Worm (Caenorhabditis elegans) whole organism, L3 larva: Measurements from ENCODE around the gene thn-1.

Experiments used
- R02D3.7 ChIP-seq: fragments of 150-350 bp; optimal IDR thresholded peaks from 2 replicates; lab custom pipeline; 2014; ENCODE audit warnings: missing biosample characterization, missing genetic modification characterization
- ZK546.5 ChIP-seq: sonication (generic microtip); optimal IDR thresholded peaks from 2 replicates; lab custom pipeline; 2017; ENCODE audit warnings: missing biosample characterization, missing genetic modification characterization
- aly-2 ChIP-seq: fragments of 150-350 bp; optimal IDR thresholded peaks from 2 replicates; lab custom pipeline; 2014; ENCODE audit warnings: missing biosample characterization, missing genetic modification characterization
- ceh-28 ChIP-seq: fragments of 150-350 bp; optimal IDR thresholded peaks from 2 replicates; lab custom pipeline; 2014; ENCODE audit warnings: missing biosample characterization, missing genetic modification reagents, missing genetic modification characterization
- ceh-82 ChIP-seq: fragments of 150-350 bp; optimal IDR thresholded peaks from 2 replicates; lab custom pipeline; 2014; ENCODE audit warnings: missing biosample characterization, missing genetic modification characterization
- ceh-9 ChIP-seq: sonication (generic microtip); optimal IDR thresholded peaks from 2 replicates; lab custom pipeline; 2018; ENCODE audit warnings: missing biosample characterization, missing genetic modification characterization
- daf-12 ChIP-seq: fragments of 150-350 bp; optimal IDR thresholded peaks from 2 replicates; lab custom pipeline; 2014; ENCODE audit warnings: missing biosample characterization, missing genetic modification reagents, missing genetic modification characterization
- elt-2 ChIP-seq: sonication (generic microtip); optimal IDR thresholded peaks from 2 replicates; lab custom pipeline; 2016; ENCODE audit warnings: missing genetic modification reagents, mild to moderate bottlenecking, missing genetic modification characterization, missing compliant biosample characterization
- eor-1 ChIP-seq, 2 experiments: fragments of 150-350 bp; optimal IDR thresholded peaks; 2 replicates each; lab custom pipeline; 2014 to 2018; ENCODE audit warnings: missing biosample characterization in 2 of 2, missing genetic modification characterization in 2 of 2
- fkh-10 ChIP-seq: sonication (generic microtip); optimal IDR thresholded peaks from 2 replicates; lab custom pipeline; 2017; ENCODE audit warnings: missing biosample characterization, missing genetic modification reagents, missing genetic modification characterization
- hmg-11 ChIP-seq: sonication (generic microtip); optimal IDR thresholded peaks from 2 replicates; lab custom pipeline; 2016; ENCODE audit warnings: missing genetic modification characterization, missing compliant biosample characterization
- lin-15B ChIP-seq: fragments of 150-350 bp; optimal IDR thresholded peaks from 2 replicates; lab custom pipeline; 2014; ENCODE audit warnings: missing biosample characterization, missing genetic modification characterization
- lsy-12 ChIP-seq: sonication (generic microtip); optimal IDR thresholded peaks from 2 replicates; lab custom pipeline; 2016; ENCODE audit warnings: mild to moderate bottlenecking, missing genetic modification characterization, missing compliant biosample characterization
- mdl-1 ChIP-seq: fragments of 150-350 bp; optimal IDR thresholded peaks from 2 replicates; lab custom pipeline; 2014; ENCODE audit warnings: missing biosample characterization, missing genetic modification characterization
- mml-1 ChIP-seq: fragments of 150-350 bp; sonication (generic microtip); optimal IDR thresholded peaks from 3 replicates; lab custom pipeline; 2014; ENCODE audit warnings: missing biosample characterization, missing genetic modification characterization
- nfya-1 ChIP-seq: sonication (generic microtip); optimal IDR thresholded peaks from 2 replicates; lab custom pipeline; 2017; ENCODE audit warnings: missing genetic modification characterization, mild to moderate bottlenecking, missing compliant biosample characterization, antibody characterized with exemption, moderate library complexity; ENCODE audit not compliant: insufficient read depth
- nhr-11 ChIP-seq: fragments of 150-350 bp; optimal IDR thresholded peaks from 2 replicates; lab custom pipeline; 2014; ENCODE audit warnings: missing biosample characterization, missing genetic modification characterization
- nhr-23 ChIP-seq: fragments of 150-350 bp; optimal IDR thresholded peaks from 2 replicates; lab custom pipeline; 2014; ENCODE audit warnings: missing biosample characterization, missing genetic modification reagents, missing genetic modification characterization
- nhr-237 ChIP-seq: fragments of 150-350 bp; optimal IDR thresholded peaks from 2 replicates; lab custom pipeline; 2014; ENCODE audit warnings: missing biosample characterization, missing genetic modification characterization
- nhr-28 ChIP-seq: fragments of 150-350 bp; optimal IDR thresholded peaks from 2 replicates; lab custom pipeline; 2014; ENCODE audit warnings: missing biosample characterization, missing genetic modification characterization
- nhr-43 ChIP-seq: sonication (generic microtip); optimal IDR thresholded peaks from 2 replicates; lab custom pipeline; 2016; ENCODE audit warnings: mild to moderate bottlenecking, missing genetic modification characterization, missing compliant biosample characterization; ENCODE audit not compliant: poor library complexity, severe bottlenecking
- nhr-67 ChIP-seq: fragments of 150-350 bp; optimal IDR thresholded peaks from 2 replicates; lab custom pipeline; 2014; ENCODE audit warnings: missing biosample characterization, missing genetic modification characterization
- nhr-77 ChIP-seq: fragments of 150-350 bp; optimal IDR thresholded peaks from 2 replicates; lab custom pipeline; 2014; ENCODE audit warnings: missing biosample characterization, missing genetic modification characterization
- pha-4 ChIP-seq: fragments of 150-350 bp; optimal IDR thresholded peaks from 2 replicates; lab custom pipeline; 2014; ENCODE audit warnings: missing biosample characterization, missing genetic modification reagents, missing genetic modification characterization
- pqm-1 ChIP-seq: fragments of 150-350 bp; optimal IDR thresholded peaks from 2 replicates; lab custom pipeline; 2017; ENCODE audit warnings: missing biosample characterization, missing genetic modification characterization, inconsistent platforms
- skn-1 ChIP-seq: fragments of 150-350 bp; optimal IDR thresholded peaks from 2 replicates; lab custom pipeline; 2014; ENCODE audit warnings: missing biosample characterization, missing genetic modification characterization
- tbx-2 ChIP-seq: sonication (generic microtip); optimal IDR thresholded peaks from 2 replicates; lab custom pipeline; 2016; ENCODE audit warnings: mild to moderate bottlenecking, missing genetic modification characterization, missing compliant biosample characterization
- unc-39 ChIP-seq: sonication (generic microtip); optimal IDR thresholded peaks from 4 replicates; lab custom pipeline; 2017; ENCODE audit warnings: missing biosample characterization, missing genetic modification characterization
- unc-62 ChIP-seq: fragments of 150-350 bp; sonication (generic microtip); optimal IDR thresholded peaks from 4 replicates; lab custom pipeline; 2014; ENCODE audit warnings: missing biosample characterization, missing genetic modification reagents, missing genetic modification characterization
- ztf-4 ChIP-seq: fragments of 150-350 bp; optimal IDR thresholded peaks from 2 replicates; lab custom pipeline; 2014; ENCODE audit warnings: missing biosample characterization, missing genetic modification characterization

Gene thn-1

ce11 chrIV:12404137-12404536, 24.3 kb downstream of the thn-1 start, which contains the start of gene gex-3 (continued):
- no peak for TF ChIP-seq pha-4
- TF ChIP-seq hmg-11 (tag; lab: Kevin White, UChicago), result peak; percentile 57
- TF ChIP-seq daf-12 (tag; lab: Kevin White, UChicago), result no peak
- no peak for TF ChIP-seq mml-1 (tag; lab: Kevin White, UChicago)
- TF ChIP-seq nhr-77, result no peak
- TF ChIP-seq ztf-4 (tag; lab: Kevin White, UChicago), result no peak
- no peak for TF ChIP-seq nhr-28 (tag; lab: Kevin White, UChicago)
- TF ChIP-seq lsy-12 (tag; lab: Kevin White, UChicago), result no peak
- TF ChIP-seq nhr-67 (tag; lab: Kevin White, UChicago), result no peak
- peak; percentile 6 for TF ChIP-seq ceh-82 (tag; lab: Kevin White, UChicago)
- no peak for TF ChIP-seq ZK546.5
- no peak for TF ChIP-seq nhr-237 (tag; lab: Kevin White, UChicago)

DNA sequence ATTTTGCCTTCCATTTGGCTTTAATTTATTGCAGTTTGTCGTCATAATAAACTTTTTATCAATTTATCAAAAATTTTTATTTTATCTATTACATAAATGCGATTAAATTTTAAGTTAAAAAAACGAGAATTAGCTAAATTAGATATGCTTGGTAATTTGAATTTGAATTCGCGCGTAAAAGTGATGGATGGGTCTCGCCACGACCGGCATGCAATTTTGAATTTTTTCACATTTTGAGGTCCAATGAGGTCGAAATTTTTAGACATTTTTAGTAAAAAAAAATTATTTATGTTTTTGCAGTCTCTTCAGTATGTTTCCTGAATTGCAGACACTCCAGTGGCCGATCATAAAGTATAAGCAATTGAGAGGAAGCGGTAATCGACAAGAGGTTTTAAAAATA, 28.7 kb downstream of the thn-1 start, which contains the start of gene dsb-1:
dsb-1 (plus strand) TSS at position 301 of the 400 bp plus-strand sequence.
- TF ChIP-seq nhr-77 (no peak), skn-1 (no peak)

DNA sequence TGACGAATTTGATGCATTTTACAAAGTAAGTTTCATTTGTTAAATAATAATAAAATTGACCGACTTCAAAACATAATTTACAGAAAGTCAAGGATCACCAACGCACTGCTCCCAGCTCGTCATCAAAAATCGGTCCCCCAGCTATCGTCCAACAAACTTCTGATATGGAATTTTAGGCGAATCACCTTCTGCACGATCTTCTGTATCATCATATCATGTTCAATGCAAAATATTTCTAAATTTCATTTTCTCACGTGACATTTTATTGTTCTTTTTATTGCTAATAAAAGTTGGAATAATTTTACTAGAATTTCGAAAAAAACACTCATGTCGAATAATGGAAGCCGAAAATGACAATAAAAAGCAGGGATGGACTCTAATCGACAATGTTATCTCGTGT, 30.3 kb downstream of the thn-1 start, which contains the start of gene acl-13:
acl-13 (plus strand) TSS at position 301 of the 400 bp plus-strand sequence.
- TF ChIP-seq nhr-67 (tag; lab: Kevin White, UChicago) (no peak), R02D3.7 (tag; lab: Kevin White, UChicago) (no peak), lin-15B (no peak), tbx-2 (tag; lab: Kevin White, UChicago) (no peak), nhr-23 (no peak), skn-1 (no peak), aly-2 (no peak), unc-62 (GFP tag; lab: Kevin White, UChicago) (no peak), elt-2 (tag; lab: Kevin White, UChicago) (no peak), eor-1 (tag; optimal IDR thresholded peaks at IDR 0.05; lab: Kevin White, UChicago) (no peak), mml-1 (tag; lab: Kevin White, UChicago) (no peak)

- TF ChIP-seq fkh-10 (GFP tag; lab: Kevin White, UChicago), result peak; percentile 71
- TF ChIP-seq nhr-28 (tag; lab: Kevin White, UChicago), result no peak
- TF ChIP-seq mdl-1 (tag; lab: Kevin White, UChicago), result no peak
- TF ChIP-seq nhr-11, result no peak
- TF ChIP-seq ceh-82 (tag; lab: Kevin White, UChicago), result no peak
- no peak for TF ChIP-seq nhr-77
- no peak for TF ChIP-seq hmg-11 (tag; lab: Kevin White, UChicago)
- TF ChIP-seq ceh-28 (tag; lab: Kevin White, UChicago), result no peak
Measured at ce11 chrIV:12414601-12415000, 34.7 kb downstream of the thn-1 start.

DNA sequence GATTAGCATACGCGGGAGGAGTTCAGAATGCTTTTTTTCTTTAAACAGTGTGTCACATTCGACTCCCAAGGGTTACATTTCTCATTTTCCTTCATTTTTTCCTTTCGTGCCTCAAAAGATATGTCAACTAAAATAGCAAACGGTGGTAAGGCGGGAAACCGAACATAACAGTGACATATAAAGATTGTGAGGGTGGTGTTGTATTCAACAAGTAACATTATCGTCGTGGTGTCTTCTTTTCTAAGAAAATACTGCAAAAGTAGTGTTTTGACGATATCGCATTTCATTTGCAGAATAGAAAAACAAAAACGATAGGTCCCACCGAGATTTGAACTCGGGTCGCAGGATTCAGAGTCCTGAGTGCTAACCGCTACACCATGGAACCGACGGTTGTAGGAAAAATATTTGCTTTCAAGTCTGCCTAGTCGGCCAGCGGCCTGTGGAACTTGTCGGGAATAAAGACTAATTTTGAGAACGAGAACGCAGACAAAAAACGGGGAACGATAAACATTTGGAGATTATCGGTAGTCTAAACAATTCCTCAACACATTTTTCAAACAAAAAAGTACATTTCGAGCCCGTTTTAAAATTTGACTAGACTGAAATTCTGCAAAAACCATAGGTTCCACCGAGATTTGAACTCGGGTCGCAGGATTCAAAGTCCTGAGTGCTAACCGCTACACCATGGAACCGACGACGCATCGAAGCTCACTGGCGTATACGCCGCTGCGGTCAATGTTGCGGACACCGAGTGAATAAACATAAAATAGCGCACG, 36.9 kb downstream of the thn-1 start:
- TF ChIP-seq elt-2 (tag; lab: Kevin White, UChicago), result peak; percentile 26
- peak; percentile 35 for TF ChIP-seq hmg-11 (tag; lab: Kevin White, UChicago)
- no peak for TF ChIP-seq eor-1 (tag; optimal IDR thresholded peaks at IDR 0.05; lab: Kevin White, UChicago)
- TF ChIP-seq fkh-10 (GFP tag; lab: Kevin White, UChicago), result no peak
- TF ChIP-seq, all 47 proteins: peak for 2

- TF ChIP-seq nfya-1 (tag; lab: Kevin White, UChicago) (peak; percentile 37), ceh-28 (tag; lab: Kevin White, UChicago) (no peak), tbx-2 (tag; lab: Kevin White, UChicago) (peak; percentile 32), nhr-11 (peak; percentile 40), lsy-12 (tag; lab: Kevin White, UChicago) (peak; percentile 20), elt-2 (tag; lab: Kevin White, UChicago) (peak; percentile 49), unc-62 (GFP tag; lab: Kevin White, UChicago) (no peak), nhr-43 (tag; lab: Kevin White, UChicago) (peak; percentile 73), mml-1 (tag; lab: Kevin White, UChicago) (no peak), daf-12 (tag; lab: Kevin White, UChicago) (no peak), unc-39 (tag; lab: Kevin White, UChicago) (no peak), eor-1 (tag; optimal IDR thresholded peaks at IDR 0.05; lab: Kevin White, UChicago) (no peak), nhr-23 (no peak), pha-4 (peak; percentile 34), mdl-1 (tag; lab: Kevin White, UChicago) (no peak), ceh-9 (peak; percentile 42), pqm-1 (tag; lab: Kevin White, UChicago) (peak; percentile 9)
Measured at ce11 chrIV:12417536-12418195, 37.8 kb downstream of the thn-1 start, which contains the start of gene F08G5.3. Gene F08G5.3 (minus strand): TSS chrIV:12417586.
